Worm (Caenorhabditis elegans): ENCODE measurements around the gene F44D12.8.

The F44D12.8 gene

ce11 chrIV:10053550-10053949 lies 30.5 kb downstream of the F44D12.8 start, which contains the start of gene srv-12:
Gene srv-12 (minus strand): TSS chrIV:10053650.
- TF ChIP-seq F13H6.1 (tag; optimal IDR thresholded peaks at IDR 0.05): no peak
- TF ChIP-seq nhr-23 (tag; optimal IDR thresholded peaks at IDR 0.05): no peak
- no peak for TF ChIP-seq sem-4 (tag; optimal IDR thresholded peaks at IDR 0.05)
- TF ChIP-seq unc-62 (GFP tag; optimal IDR thresholded peaks at IDR 0.05): no peak
- no peak for TF ChIP-seq nhr-10 (tag; optimal IDR thresholded peaks at IDR 0.05)
- no peak for TF ChIP-seq snpc-4 (tag; optimal IDR thresholded peaks at IDR 0.05)
- no peak for TF ChIP-seq aly-2 (tag; optimal IDR thresholded peaks at IDR 0.05)
- TF ChIP-seq nhr-77 (tag; optimal IDR thresholded peaks at IDR 0.05): no peak
- TF ChIP-seq elt-1 (tag; optimal IDR thresholded peaks at IDR 0.05): no peak
- no peak for TF ChIP-seq ztf-11 (tag; optimal IDR thresholded peaks at IDR 0.05)
- no peak for TF ChIP-seq crh-2 (tag; optimal IDR thresholded peaks at IDR 0.05)
- TF ChIP-seq lin-39 (tag; optimal IDR thresholded peaks at IDR 0.05): no peak
- no peak for TF ChIP-seq nhr-25 (tag; optimal IDR thresholded peaks at IDR 0.05)
- TF ChIP-seq ama-1 (optimal IDR thresholded peaks at IDR 0.05): no peak
- no peak for TF ChIP-seq C34F6.9 (tag; optimal IDR thresholded peaks at IDR 0.05)

DNA sequence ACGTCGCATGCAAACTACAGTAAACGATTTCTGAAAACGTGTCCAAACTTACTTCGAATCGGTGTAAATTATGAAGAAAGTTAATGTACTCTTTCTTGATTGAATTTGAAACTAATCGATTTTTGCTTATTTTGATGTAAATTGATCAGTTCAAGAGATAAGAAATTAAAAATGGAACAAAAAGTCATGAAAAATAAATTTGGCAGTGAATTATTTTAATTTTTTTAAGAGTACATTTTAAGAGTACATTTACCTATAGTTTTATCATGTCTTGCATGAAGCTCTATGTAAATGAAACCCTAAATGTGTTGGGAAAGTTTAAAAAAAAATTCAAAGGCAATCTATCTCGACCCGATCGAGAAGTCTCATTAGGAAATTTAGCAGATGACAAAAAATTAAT lies 33.0 kb downstream of the F44D12.8 start, which contains the start of gene T04B2.7:
T04B2.7 (minus strand) TSS at position 101 of the 400 bp plus-strand sequence.
- TF ChIP-seq sem-4 (tag; optimal IDR thresholded peaks at IDR 0.05): no peak
- no peak for TF ChIP-seq snpc-4 (tag; optimal IDR thresholded peaks at IDR 0.05)
- TF ChIP-seq sma-3 (GFP tag; optimal IDR thresholded peaks at IDR 0.05): no peak
- no peak for TF ChIP-seq ztf-11 (tag; optimal IDR thresholded peaks at IDR 0.05)
- TF ChIP-seq crh-2 (tag; optimal IDR thresholded peaks at IDR 0.05): no peak
- TF ChIP-seq F13H6.1 (tag; optimal IDR thresholded peaks at IDR 0.05): no peak

DNA sequence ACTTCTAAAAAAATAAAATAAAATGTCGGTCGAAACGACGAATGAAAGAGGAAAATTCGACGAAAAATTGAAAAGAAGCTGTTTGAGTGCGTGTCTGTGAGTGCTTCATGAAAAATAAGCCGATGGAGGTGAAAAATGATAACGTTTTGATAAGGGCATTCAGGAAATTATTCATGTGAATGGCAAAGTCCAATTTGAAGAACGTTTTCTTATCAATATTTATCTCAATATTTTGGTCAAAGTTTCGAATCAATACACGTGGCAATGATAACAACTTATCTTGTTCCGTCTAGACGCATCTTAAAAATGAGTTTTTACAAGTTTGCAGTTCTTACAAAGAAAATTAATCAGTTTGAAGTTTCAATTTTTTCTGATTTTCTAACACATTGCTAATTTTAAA lies 36.1 kb downstream of the F44D12.8 start:
- TF ChIP-seq blmp-1 (tag; optimal IDR thresholded peaks at IDR 0.05; ENCODE audit: insufficient read depth) (no peak), F13H6.1 (tag; optimal IDR thresholded peaks at IDR 0.05) (peak; percentile 55), ZK546.5 (tag; optimal IDR thresholded peaks at IDR 0.05) (no peak), mbf-1 (tag; optimal IDR thresholded peaks at IDR 0.05) (no peak), nhr-25 (tag; optimal IDR thresholded peaks at IDR 0.05) (no peak), nhr-10 (tag; optimal IDR thresholded peaks at IDR 0.05) (no peak), sma-3 (GFP tag; optimal IDR thresholded peaks at IDR 0.05) (peak; percentile 7), snpc-4 (tag; optimal IDR thresholded peaks at IDR 0.05) (no peak), lin-13 (GFP tag; optimal IDR thresholded peaks at IDR 0.05) (no peak), alr-1 (tag; optimal IDR thresholded peaks at IDR 0.05) (no peak), fos-1 (tag; optimal IDR thresholded peaks at IDR 0.05) (peak; percentile 76), elt-3 (tag; optimal IDR thresholded peaks at IDR 0.05) (no peak), sma-9 (GFP tag; optimal IDR thresholded peaks at IDR 0.05) (peak; percentile 77), sma-9 (tag; optimal IDR thresholded peaks at IDR 0.05) (no peak), egl-27 (tag; optimal IDR thresholded peaks at IDR 0.05) (peak; percentile 42), crh-2 (tag; optimal IDR thresholded peaks at IDR 0.05) (peak; percentile 99), skn-1 (tag; optimal IDR thresholded peaks at IDR 0.05) (no peak), Y55F3AM.14 (GFP tag; optimal IDR thresholded peaks at IDR 0.05) (no peak), lin-39 (tag; optimal IDR thresholded peaks at IDR 0.05) (no peak), ama-1 (optimal IDR thresholded peaks at IDR 0.05) (no peak), lsy-2 (tag; optimal IDR thresholded peaks at IDR 0.05) (no peak), nhr-129 (tag; optimal IDR thresholded peaks at IDR 0.05) (no peak), ceh-16 (tag; optimal IDR thresholded peaks at IDR 0.05) (no peak), nhr-21 (tag; optimal IDR thresholded peaks at IDR 0.05) (no peak), C34F6.9 (tag; optimal IDR thresholded peaks at IDR 0.05) (no peak), unc-62 (GFP tag; optimal IDR thresholded peaks at IDR 0.05) (no peak), nhr-12 (tag; optimal IDR thresholded peaks at IDR 0.05) (no peak), unc-39 (tag; optimal IDR thresholded peaks at IDR 0.05) (no peak), ztf-4 (tag; optimal IDR thresholded peaks at IDR 0.05) (no peak), R02D3.7 (tag; optimal IDR thresholded peaks at IDR 0.05) (no peak), unc-55 (GFP tag; optimal IDR thresholded peaks at IDR 0.05) (no peak), zag-1 (tag; optimal IDR thresholded peaks at IDR 0.05) (no peak)

DNA sequence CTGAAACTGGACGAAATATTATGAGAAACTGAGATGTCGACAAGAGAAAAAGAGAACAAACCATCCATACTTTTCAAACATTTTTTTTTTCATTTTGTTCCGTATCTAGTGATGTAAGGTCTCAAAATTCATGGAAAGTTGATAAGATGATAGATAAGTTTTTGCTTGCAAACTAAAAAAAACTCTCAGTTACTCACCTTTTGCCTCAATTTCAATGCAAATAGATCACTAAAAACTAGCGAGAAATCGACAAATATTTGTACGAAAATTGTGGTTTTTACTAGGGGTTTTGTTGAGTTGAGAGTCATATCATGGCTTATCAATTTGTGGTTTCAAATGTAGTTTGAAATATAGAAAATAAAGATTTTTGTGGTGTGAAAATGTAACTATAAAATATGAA lies 37.7 kb downstream of the F44D12.8 start:
- TF ChIP-seq nhr-21 (tag; optimal IDR thresholded peaks at IDR 0.05) (no peak), fos-1 (tag; optimal IDR thresholded peaks at IDR 0.05) (peak; percentile 57)
